Fruit fly (Drosophila melanogaster) whole organism: ENCODE data around the gene CG12231.
A peak's percentile ranks its signal among the peaks of the same experiment; 100 is the strongest.

Experiments
- CG8478 ChIP-seq: fragments of >200 bp; optimal IDR thresholded peaks from 2 replicates; lab custom pipeline; 2018; ENCODE audit warnings: inconsistent platforms
- Dll ChIP-seq: fragments of >200 bp; optimal IDR thresholded peaks from 2 replicates; lab custom pipeline; 2017
- EcR ChIP-seq, 2 experiments: fragments of >200 bp; optimal IDR thresholded peaks; 2 replicates each; lab custom pipeline; 2017; ENCODE audit warnings: missing biosample characterization in 2 of 2, missing genetic modification characterization in 2 of 2, missing genetic modification reagents in 2 of 2
- pan ChIP-seq: fragments of >200 bp; optimal IDR thresholded peaks from 2 replicates; lab custom pipeline; 2017
- psq ChIP-seq: fragments of >200 bp; optimal IDR thresholded peaks from 2 replicates; lab custom pipeline; 2017
- usp ChIP-seq: fragments of >200 bp; optimal IDR thresholded peaks from 2 replicates; lab custom pipeline; 2017; ENCODE audit warnings: missing biosample characterization, missing genetic modification characterization, mixed read lengths

The CG12231 gene

DNA sequence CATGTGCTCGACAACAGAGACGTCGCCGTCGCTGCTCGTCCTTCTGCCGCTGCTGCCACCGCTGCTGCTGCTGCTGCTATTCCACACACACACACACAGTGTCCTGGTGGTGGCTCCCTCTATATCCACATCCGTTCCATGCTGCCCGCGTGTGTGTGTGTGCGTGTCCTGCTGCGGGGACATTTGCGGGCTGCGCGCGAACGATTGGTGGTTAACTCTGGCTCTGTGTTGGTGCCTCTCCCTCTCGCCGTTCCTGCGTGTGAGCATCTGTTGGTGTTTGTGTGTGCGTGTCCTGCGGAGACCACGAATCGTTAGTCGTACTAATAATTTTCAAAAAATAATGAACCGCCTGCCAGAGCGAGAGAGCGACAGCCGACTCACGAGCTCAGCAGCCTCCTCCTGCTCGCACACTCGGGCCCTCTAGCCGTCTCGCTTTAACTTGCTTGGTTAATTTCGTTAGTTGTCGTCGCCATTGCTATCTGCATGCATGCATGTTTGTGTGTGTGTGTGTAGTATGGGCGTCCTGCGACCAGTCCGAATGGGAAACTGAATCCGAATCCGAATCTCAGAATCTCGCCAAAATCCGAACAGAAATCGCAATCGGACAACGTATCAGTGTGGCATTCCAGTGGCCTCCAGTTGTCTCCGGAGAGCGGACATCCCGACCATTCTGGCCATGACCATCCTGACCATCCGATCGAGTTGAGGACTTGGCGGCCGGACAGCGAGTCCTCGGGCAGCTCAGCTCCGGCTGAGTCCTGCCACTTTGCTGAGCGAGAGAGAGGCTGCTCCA lies 14.5 kb upstream of the CG12231 start:
- TF ChIP-seq CG8478 (lab: Kevin White, UChicago) (peak; percentile 51), Dll (lab: Kevin White, UChicago) (peak; percentile 15), pan (lab: Kevin White, UChicago) (no peak)

DNA sequence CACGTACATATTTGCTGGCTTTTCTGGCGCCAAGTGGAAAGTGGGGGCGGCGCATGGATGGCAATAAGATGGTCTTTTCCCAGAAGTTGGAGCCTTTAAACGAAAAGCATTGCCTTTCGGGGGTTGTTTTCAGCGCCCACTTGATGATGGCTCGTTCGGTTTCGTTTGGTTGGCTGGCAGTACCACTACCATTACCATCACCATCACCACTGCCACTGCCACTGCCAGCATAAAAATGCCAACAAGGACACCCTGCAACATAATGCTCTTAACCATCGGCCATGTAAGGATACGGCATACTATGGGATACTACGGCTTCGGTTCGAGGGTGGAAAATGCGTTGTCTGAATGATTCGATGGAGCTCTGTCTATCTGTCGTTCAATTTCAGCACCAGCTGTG lies 3.9 kb upstream of the CG12231 start:
- no peak for TF ChIP-seq EcR (GFP tag; optimal IDR thresholded peaks at IDR 0.05; lab: Kevin White, UChicago)
- TF ChIP-seq psq, result no peak
- TF ChIP-seq pan (lab: Kevin White, UChicago), result no peak
- TF ChIP-seq usp (GFP tag; lab: Kevin White, UChicago), result no peak
- TF ChIP-seq CG8478 (lab: Kevin White, UChicago), result no peak
- TF ChIP-seq Dll (lab: Kevin White, UChicago), result no peak

DNA sequence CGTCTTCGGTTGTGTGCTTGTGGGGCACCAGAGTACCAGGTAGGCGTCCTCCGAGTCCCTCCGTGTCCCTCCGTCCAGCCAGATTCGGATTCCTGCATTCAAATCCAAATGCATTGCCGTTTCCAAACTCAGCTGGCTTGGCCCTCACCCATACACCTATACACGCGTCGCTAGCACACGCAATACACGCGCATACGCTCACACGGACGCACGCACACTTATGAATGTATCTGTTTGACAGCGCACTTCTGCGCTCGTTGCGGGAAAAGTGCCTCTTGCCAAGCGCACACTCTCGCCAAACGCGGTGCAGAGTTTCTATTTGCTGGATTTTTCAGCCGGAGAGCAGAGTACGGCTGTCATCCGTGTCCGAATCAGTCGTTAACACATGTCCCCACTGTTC lies 8.9 kb downstream of the CG12231 start:
- TF ChIP-seq psq (no peak), EcR (GFP tag; optimal IDR thresholded peaks at IDR 0.05; lab: Kevin White, UChicago) (no peak), usp (GFP tag; lab: Kevin White, UChicago) (no peak), Dll (lab: Kevin White, UChicago) (peak; percentile 16), CG8478 (lab: Kevin White, UChicago) (peak; percentile 60)

DNA sequence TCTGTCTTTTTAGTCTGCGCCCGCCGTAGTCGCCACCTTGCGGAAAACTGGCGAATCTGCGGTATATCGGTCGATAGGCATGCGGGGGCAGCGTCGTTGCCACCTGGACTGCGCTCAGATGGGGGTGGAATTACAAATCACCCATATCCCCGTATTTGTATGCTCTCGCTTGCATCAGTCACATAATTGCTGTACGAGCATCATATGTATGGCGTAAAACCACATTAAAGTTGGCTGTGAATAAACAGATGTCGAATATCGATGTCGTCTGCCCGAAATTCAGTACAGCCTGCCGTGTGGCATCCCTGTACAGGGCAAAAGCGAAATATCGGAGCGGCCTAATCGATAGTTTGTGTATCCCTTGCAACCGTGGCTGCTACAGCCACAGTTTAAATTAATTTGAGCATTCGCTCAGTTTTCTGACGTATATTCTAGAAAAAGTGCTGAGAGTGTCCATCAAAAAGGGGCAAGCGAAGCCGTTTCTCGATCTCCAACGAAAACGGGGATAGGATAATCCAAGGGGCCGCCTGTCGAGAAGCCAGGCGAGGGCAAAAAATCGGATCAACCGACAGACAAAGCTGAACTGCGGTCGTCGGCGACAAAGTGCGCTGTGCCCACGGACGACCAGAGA lies 9.7 kb downstream of the CG12231 start, which contains the start of the genes Idh3a and CoRest:
Gene Idh3a (minus strand): TSS at position 58 of the 631 bp plus-strand sequence.
Gene CoRest (plus strand): TSS at position 177 of the 631 bp plus-strand sequence.
- TF ChIP-seq usp (GFP tag; lab: Kevin White, UChicago) (no peak), Dll (lab: Kevin White, UChicago) (no peak), psq (no peak), pan (lab: Kevin White, UChicago) (no peak), EcR (GFP tag; optimal IDR thresholded peaks at IDR 0.05; lab: Kevin White, UChicago) (no peak), CG8478 (lab: Kevin White, UChicago) (no peak)

DNA sequence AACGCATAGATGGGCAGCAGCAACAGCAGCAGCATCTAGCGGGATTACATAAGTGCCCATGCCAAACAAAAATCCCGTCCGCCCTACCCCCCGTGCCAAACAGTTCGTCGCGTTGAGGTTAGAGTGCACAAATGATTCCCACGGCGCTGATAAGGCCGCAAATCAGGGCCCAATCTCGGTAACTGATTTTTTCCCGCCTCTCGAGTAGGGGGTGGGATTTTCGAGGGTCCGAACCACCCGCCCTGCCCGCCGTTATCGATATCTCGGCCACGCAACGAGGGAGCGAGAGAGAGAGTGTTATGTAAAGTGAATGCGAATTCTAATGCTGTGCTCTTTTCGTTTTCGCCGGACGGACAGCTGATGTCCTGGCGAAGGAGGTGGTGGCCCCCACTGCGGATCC lies 10.7 kb downstream of the CG12231 start:
- TF ChIP-seq EcR (GFP tag; optimal IDR thresholded peaks at IDR 0.05; lab: Kevin White, UChicago), result no peak
- no peak for TF ChIP-seq pan (lab: Kevin White, UChicago)
- no peak for TF ChIP-seq Dll (lab: Kevin White, UChicago)
- no peak for TF ChIP-seq psq
- TF ChIP-seq usp (GFP tag; lab: Kevin White, UChicago), result no peak
- TF ChIP-seq CG8478 (lab: Kevin White, UChicago), result no peak

DNA sequence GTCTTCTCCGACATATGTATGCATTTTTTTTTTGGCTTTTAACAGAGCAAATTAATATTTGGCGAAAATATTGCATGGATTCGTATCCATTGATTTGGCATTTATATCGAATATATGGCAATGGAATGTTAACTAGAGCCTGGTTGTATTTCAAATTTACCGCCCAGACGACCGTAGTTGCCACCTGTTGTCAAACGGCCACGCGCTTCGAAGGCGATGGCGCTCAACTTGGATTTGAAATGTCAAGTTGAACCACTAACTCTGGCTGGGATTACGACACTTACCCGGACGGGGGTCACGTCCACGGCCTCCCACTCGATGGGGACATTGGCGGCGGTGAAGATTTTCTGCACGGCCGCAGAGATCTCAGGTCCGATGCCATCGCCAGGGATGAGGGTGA lies 11.2 kb downstream of the CG12231 start:
- TF ChIP-seq CG8478 (lab: Kevin White, UChicago), result no peak
- TF ChIP-seq usp (GFP tag; lab: Kevin White, UChicago), result no peak

DNA sequence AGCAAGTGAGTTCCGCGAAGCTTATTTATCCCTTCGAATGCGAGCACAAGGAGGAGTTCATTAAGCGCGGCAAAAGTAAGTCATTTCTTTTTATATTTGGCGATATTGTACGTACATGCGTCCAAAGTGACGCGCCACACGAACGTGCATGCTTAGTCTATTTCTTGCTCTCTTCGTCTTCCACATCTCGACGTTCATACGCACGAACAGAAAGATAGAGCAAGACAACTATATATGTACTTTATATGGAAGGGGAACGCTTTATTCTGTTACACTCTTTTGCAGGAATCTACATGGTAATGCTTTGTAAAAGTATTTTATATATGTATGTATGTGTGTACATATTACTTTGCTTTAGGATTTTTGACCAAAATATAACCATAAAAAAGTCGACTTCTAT lies 21.3 kb downstream of the CG12231 start:
- no peak for TF ChIP-seq psq
- no peak for TF ChIP-seq EcR (GFP tag; optimal IDR thresholded peaks at IDR 0.05; lab: Kevin White, UChicago)
- no peak for TF ChIP-seq pan (lab: Kevin White, UChicago)
- no peak for TF ChIP-seq CG8478 (lab: Kevin White, UChicago)
- no peak for TF ChIP-seq Dll (lab: Kevin White, UChicago)
- no peak for TF ChIP-seq usp (GFP tag; lab: Kevin White, UChicago)

DNA sequence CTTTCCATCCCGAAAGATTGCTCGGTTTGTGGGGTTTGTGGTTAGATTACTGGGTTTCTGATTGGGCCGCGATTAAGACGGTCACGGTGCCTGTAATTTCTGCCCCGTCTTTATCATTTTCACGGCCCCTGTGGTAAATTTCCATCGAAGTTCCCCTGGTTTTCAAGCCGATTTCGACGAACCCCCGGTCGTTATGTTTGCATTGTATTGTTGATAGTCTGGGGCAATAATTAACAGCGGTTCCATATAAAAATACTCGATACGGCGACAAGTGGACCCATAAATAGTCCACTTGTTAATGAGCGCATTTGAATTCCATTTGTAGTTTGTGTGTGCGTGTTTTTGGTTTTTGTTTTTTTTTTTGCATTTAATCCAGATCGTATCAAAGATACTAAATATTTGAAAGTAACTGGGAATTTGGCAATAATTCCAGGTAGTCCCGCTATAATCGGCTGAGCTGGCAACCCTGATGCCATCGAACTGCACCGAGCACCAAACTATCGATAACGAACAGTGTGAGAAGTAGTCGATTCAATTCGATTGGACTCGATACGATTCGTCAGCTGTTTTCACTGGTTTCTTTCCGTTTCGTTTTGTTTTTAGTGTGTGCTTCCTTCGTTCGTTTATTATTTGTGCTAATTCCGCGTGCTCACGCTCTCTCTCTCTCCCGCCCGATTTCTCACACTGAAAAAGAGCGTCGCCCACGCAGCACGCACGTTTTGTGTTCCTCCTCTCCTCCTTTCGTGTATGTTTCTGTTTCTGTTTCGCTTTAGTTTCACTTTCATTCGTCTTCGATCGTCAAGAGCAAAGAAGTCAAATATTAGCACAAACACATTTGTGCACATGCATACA lies 26.0 kb downstream of the CG12231 start:
- TF ChIP-seq usp (GFP tag; lab: Kevin White, UChicago), result no peak
- TF ChIP-seq EcR (GFP tag; optimal IDR thresholded peaks at IDR 0.05; lab: Kevin White, UChicago), result no peak
- TF ChIP-seq Dll (lab: Kevin White, UChicago), result no peak
- TF ChIP-seq CG8478 (lab: Kevin White, UChicago), result no peak
- no peak for TF ChIP-seq pan (lab: Kevin White, UChicago)
- no peak for TF ChIP-seq psq

DNA sequence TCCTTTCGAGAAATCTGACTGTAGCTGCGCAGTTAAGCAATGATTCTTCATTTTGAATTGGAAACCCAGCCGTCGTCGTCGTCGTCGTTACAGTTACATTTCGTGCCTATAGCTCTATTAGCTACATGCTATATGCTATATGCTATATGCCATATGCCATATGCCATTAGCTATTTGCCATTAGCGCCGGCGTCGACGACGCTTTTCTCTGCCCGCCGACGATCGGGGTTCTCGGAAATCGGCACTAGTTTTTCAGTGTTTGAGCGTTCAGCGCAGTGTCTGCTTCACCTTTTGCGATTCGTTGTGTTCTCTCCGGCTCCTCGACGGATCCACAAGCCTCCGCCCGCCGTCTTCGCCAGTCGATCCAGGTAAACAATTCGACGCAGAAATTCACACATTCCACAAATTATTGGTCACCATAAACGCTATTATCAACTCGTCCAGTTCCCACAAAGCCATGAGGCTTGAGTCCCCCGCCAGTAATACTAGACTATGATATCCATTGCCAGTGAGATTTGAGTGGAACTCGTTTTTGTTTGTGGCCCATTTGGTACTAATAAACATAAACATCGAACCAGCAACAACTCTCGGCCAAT lies 27.3 kb downstream of the CG12231 start:
- TF ChIP-seq EcR (GFP tag; optimal IDR thresholded peaks at IDR 0.05; lab: Kevin White, UChicago), result no peak
- TF ChIP-seq pan (lab: Kevin White, UChicago), result no peak
- TF ChIP-seq CG8478 (lab: Kevin White, UChicago), result no peak
- TF ChIP-seq usp (GFP tag; lab: Kevin White, UChicago), result no peak
- no peak for TF ChIP-seq Dll (lab: Kevin White, UChicago)

DNA sequence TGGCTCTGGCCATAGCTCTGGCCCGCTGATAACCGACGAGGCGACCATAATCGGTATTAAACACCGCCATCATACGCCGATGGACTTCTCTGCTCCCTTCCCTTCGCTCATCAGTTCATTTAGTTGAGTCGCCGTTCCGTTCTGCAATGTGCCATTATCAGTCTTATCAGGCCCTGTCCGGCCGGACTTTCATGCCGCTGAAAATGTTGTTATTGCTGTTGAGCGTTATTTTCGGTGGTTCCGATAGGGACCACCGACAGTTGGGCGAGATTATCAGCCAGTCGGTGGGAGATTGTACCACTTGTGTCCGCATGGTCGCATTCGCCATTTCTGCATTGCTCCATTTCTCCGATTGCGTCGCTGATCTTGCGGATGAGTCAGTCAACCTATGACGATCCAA lies 30.3 kb downstream of the CG12231 start:
- TF ChIP-seq psq (no peak), EcR (GFP tag; optimal IDR thresholded peaks at IDR 0.05; lab: Kevin White, UChicago) (no peak)

DNA sequence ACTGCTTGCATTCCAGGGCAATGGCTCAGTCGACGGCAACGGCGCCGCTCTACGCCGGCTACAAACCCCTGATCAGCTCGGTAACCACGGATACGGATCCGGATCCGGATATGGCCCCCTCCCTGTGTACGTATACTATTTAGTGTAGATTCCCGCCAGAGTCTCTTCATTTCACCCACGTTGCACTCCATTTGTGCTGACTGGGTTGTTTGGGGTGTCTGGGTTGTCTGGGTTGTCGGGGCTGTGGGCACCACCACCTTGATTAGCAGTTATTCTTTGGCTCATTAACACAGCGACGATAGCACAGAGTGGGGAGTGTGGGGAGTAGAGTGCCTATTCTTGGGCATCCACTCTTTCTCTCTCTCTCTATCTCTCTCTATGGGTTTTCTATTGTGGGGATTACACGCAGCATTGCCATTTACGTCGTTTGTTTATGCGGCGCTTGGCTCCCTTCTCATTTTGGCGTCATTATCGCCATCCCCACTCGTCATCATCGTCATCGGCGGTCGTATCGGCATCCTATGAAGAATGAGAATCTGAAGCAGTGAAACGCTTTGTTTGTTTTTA lies 32.7 kb downstream of the CG12231 start:
- TF ChIP-seq usp (GFP tag; lab: Kevin White, UChicago), result no peak
- TF ChIP-seq pan (lab: Kevin White, UChicago), result no peak
- TF ChIP-seq psq, result no peak
- no peak for TF ChIP-seq CG8478 (lab: Kevin White, UChicago)
- no peak for TF ChIP-seq EcR (GFP tag; optimal IDR thresholded peaks at IDR 0.05; lab: Kevin White, UChicago)
- no peak for TF ChIP-seq Dll (lab: Kevin White, UChicago)
